Worm (Caenorhabditis elegans): Measurements from ENCODE around the gene srx-66.

Gene srx-66

ce11 chrV:3878223-3878622, 41.2 kb upstream of the srx-66 start, which contains the start of gene nhr-159:
Gene nhr-159, minus strand, starts transcription at chrV:3878323.
- TF ChIP-seq lin-11 (tag; optimal IDR thresholded peaks at IDR 0.05) (no peak), ceh-18 (tag; optimal IDR thresholded peaks at IDR 0.05) (no peak), madf-2 (tag; optimal IDR thresholded peaks at IDR 0.05) (no peak), ceh-30 (tag; optimal IDR thresholded peaks at IDR 0.05) (no peak), nhr-232 (tag; optimal IDR thresholded peaks at IDR 0.05) (no peak), hlh-30 (tag; optimal IDR thresholded peaks at IDR 0.05; ENCODE audit: insufficient read depth) (no peak), pat-9 (tag; optimal IDR thresholded peaks at IDR 0.05) (no peak), T23F11.4 (GFP tag; optimal IDR thresholded peaks at IDR 0.05) (no peak), elt-4 (tag; optimal IDR thresholded peaks at IDR 0.05) (no peak), pax-1 (tag; optimal IDR thresholded peaks at IDR 0.05) (no peak), dmd-4 (tag; optimal IDR thresholded peaks at IDR 0.05; ENCODE audit: borderline replicate concordance) (no peak), nfya-1 (tag; optimal IDR thresholded peaks at IDR 0.05) (no peak), ref-2 (tag; optimal IDR thresholded peaks at IDR 0.05) (no peak), ceh-6 (GFP tag; optimal IDR thresholded peaks at IDR 0.05) (no peak), che-1 (tag; optimal IDR thresholded peaks at IDR 0.05) (no peak), hlh-13 (GFP tag; optimal IDR thresholded peaks at IDR 0.05) (no peak), sox-2 (GFP tag; IDR thresholded peaks at IDR 0.05) (no peak), hlh-15 (tag; optimal IDR thresholded peaks at IDR 0.05) (no peak), tbx-7 (tag; optimal IDR thresholded peaks at IDR 0.05) (no peak)

ce11 chrV:3884550-3884949, 34.8 kb upstream of the srx-66 start:
- TF ChIP-seq ceh-6 (GFP tag; optimal IDR thresholded peaks at IDR 0.05) (no peak), ceh-24 (tag; optimal IDR thresholded peaks at IDR 0.05) (no peak), F13H6.1 (tag; optimal IDR thresholded peaks at IDR 0.05) (no peak), odd-2 (tag; optimal IDR thresholded peaks at IDR 0.05) (no peak), unc-42 (tag; optimal IDR thresholded peaks at IDR 0.05) (no peak), ceh-30 (tag; optimal IDR thresholded peaks at IDR 0.05) (no peak), fkh-10 (GFP tag; optimal IDR thresholded peaks at IDR 0.05) (no peak), nfya-1 (tag; optimal IDR thresholded peaks at IDR 0.05) (no peak), lin-11 (tag; optimal IDR thresholded peaks at IDR 0.05) (no peak), gmeb-2 (tag; optimal IDR thresholded peaks at IDR 0.05) (no peak), ref-2 (tag; optimal IDR thresholded peaks at IDR 0.05) (no peak), hlh-30 (tag; optimal IDR thresholded peaks at IDR 0.05; ENCODE audit: insufficient read depth) (no peak), dve-1 (tag; optimal IDR thresholded peaks at IDR 0.05) (no peak), ets-4 (tag; optimal IDR thresholded peaks at IDR 0.05) (no peak)

- TF ChIP-seq unc-55 (GFP tag; optimal IDR thresholded peaks at IDR 0.05) (no peak), sdc-2 (tag; optimal IDR thresholded peaks at IDR 0.05) (no peak), dve-1 (tag; optimal IDR thresholded peaks at IDR 0.05) (no peak), pax-1 (tag; optimal IDR thresholded peaks at IDR 0.05) (no peak), ceh-19 (GFP tag; optimal IDR thresholded peaks at IDR 0.05) (no peak), C08G9.2 (tag; optimal IDR thresholded peaks at IDR 0.05) (no peak), zip-5 (tag; optimal IDR thresholded peaks at IDR 0.05) (no peak), hlh-8 (tag; optimal IDR thresholded peaks at IDR 0.05) (no peak), ceh-9 (tag; optimal IDR thresholded peaks at IDR 0.05) (no peak), ceh-34 (tag; optimal IDR thresholded peaks at IDR 0.05) (no peak), ceh-22 (tag; optimal IDR thresholded peaks at IDR 0.05) (no peak), tbx-7 (tag; optimal IDR thresholded peaks at IDR 0.05) (no peak), fkh-6 (tag; optimal IDR thresholded peaks at IDR 0.05) (no peak), C38D4.7 (GFP tag; optimal IDR thresholded peaks at IDR 0.05) (no peak), ceh-18 (tag; optimal IDR thresholded peaks at IDR 0.05) (no peak), K09A11.1 (tag; optimal IDR thresholded peaks at IDR 0.05; ENCODE audit: insufficient read depth) (no peak), T23F11.4 (GFP tag; optimal IDR thresholded peaks at IDR 0.05) (no peak), ceh-14 (tag; optimal IDR thresholded peaks at IDR 0.05) (no peak), ceh-31 (tag; optimal IDR thresholded peaks at IDR 0.05) (no peak), nhr-11 (tag; optimal IDR thresholded peaks at IDR 0.05) (no peak)
Observed at ce11 chrV:3886104-3886503, 33.3 kb upstream of the srx-66 start, which contains the start of gene nhr-124. Gene nhr-124, minus strand, starts transcription at chrV:3886204.

All from whole organism, late embryonic.